Fruit fly (Drosophila melanogaster) whole organism: Measurements from ENCODE around the gene ATPsynepsilonL.

ENCODE experiments used
- CG8478 ChIP-seq: fragments of >200 bp; optimal IDR thresholded peaks from 2 replicates; lab custom pipeline; 2018; ENCODE audit warnings: inconsistent platforms
- Dll ChIP-seq: fragments of >200 bp; optimal IDR thresholded peaks from 2 replicates; lab custom pipeline; 2017
- EcR ChIP-seq, 2 experiments: fragments of >200 bp; optimal IDR thresholded peaks; 2 replicates each; lab custom pipeline; 2017; ENCODE audit warnings: missing biosample characterization in 2 of 2, missing genetic modification characterization in 2 of 2, missing genetic modification reagents in 2 of 2
- pan ChIP-seq: fragments of >200 bp; optimal IDR thresholded peaks from 2 replicates; lab custom pipeline; 2017
- psq ChIP-seq: fragments of >200 bp; optimal IDR thresholded peaks from 2 replicates; lab custom pipeline; 2017
- usp ChIP-seq: fragments of >200 bp; optimal IDR thresholded peaks from 2 replicates; lab custom pipeline; 2017; ENCODE audit warnings: missing biosample characterization, missing genetic modification characterization, mixed read lengths

- TF ChIP-seq usp (GFP tag; lab: Kevin White, UChicago): no peak
- TF ChIP-seq pan (lab: Kevin White, UChicago): no peak
- no peak for TF ChIP-seq EcR (GFP tag; optimal IDR thresholded peaks at IDR 0.05; lab: Kevin White, UChicago)
- TF ChIP-seq psq (lab: Kevin White, UChicago): no peak
- TF ChIP-seq CG8478 (lab: Kevin White, UChicago): no peak
- TF ChIP-seq Dll (lab: Kevin White, UChicago): no peak
Measured at dm6 chr3R:10132906-10133416, 11.4 kb downstream of the ATPsynepsilonL start.
